Worm (Caenorhabditis elegans) whole organism, L2 larva: ENCODE results near the gene unc-119.

Experiments
- C34F6.9 ChIP-seq: fragments of 150-350 bp; optimal IDR thresholded peaks from 2 replicates; lab custom pipeline; 2014; ENCODE audit warnings: missing biosample characterization, missing genetic modification characterization
- F13H6.1 ChIP-seq: sonication (generic microtip); optimal IDR thresholded peaks from 2 replicates; lab custom pipeline; 2016; ENCODE audit warnings: missing genetic modification characterization, missing compliant biosample characterization
- R02D3.7 ChIP-seq: fragments of 150-350 bp; optimal IDR thresholded peaks from 2 replicates; lab custom pipeline; 2014; ENCODE audit warnings: missing biosample characterization, missing genetic modification characterization
- Y55F3AM.14 ChIP-seq: fragments of 200-800 bp; sonication (Bioruptor generic); optimal IDR thresholded peaks from 2 replicates; lab custom pipeline; 2018; ENCODE audit warnings: mild to moderate bottlenecking, missing genetic modification characterization, missing compliant biosample characterization
- ZK546.5 ChIP-seq: sonication (generic microtip); optimal IDR thresholded peaks from 2 replicates; lab custom pipeline; 2017; ENCODE audit warnings: missing biosample characterization, missing genetic modification characterization
- alr-1 ChIP-seq: fragments of 150-350 bp; optimal IDR thresholded peaks from 2 replicates; lab custom pipeline; 2014; ENCODE audit warnings: missing biosample characterization, missing genetic modification characterization
- aly-2 ChIP-seq: fragments of 150-350 bp; optimal IDR thresholded peaks from 2 replicates; lab custom pipeline; 2014; ENCODE audit warnings: missing biosample characterization, missing genetic modification characterization
- ama-1 ChIP-seq: fragments of 150-350 bp; optimal IDR thresholded peaks from 2 replicates; lab custom pipeline; 2018; ENCODE audit warnings: inconsistent platforms
- ceh-82 ChIP-seq: fragments of 150-350 bp; optimal IDR thresholded peaks from 2 replicates; lab custom pipeline; 2014; ENCODE audit warnings: missing biosample characterization, missing genetic modification characterization
- dmd-4 ChIP-seq: sonication (generic microtip); optimal IDR thresholded peaks from 2 replicates; lab custom pipeline; 2017; ENCODE audit warnings: missing biosample characterization, missing genetic modification characterization
- egl-27 ChIP-seq: sonication (generic microtip); optimal IDR thresholded peaks from 3 replicates; lab custom pipeline; 2017; ENCODE audit warnings: missing biosample characterization, missing genetic modification reagents, missing genetic modification characterization
- elt-1 ChIP-seq: fragments of 150-350 bp; optimal IDR thresholded peaks from 2 replicates; lab custom pipeline; 2014; ENCODE audit warnings: missing biosample characterization, missing genetic modification characterization
- elt-3 ChIP-seq: sonication (generic microtip); optimal IDR thresholded peaks from 2 replicates; lab custom pipeline; 2017; ENCODE audit warnings: missing biosample characterization, missing genetic modification characterization
- fos-1 ChIP-seq: fragments of 150-350 bp; optimal IDR thresholded peaks from 2 replicates; lab custom pipeline; 2014; ENCODE audit warnings: missing biosample characterization, missing genetic modification characterization
- gmeb-1 ChIP-seq: fragments of 150-350 bp; optimal IDR thresholded peaks from 2 replicates; lab custom pipeline; 2014; ENCODE audit warnings: missing biosample characterization, missing genetic modification characterization
- lin-11 ChIP-seq: fragments of 150-350 bp; sonication (generic microtip); optimal IDR thresholded peaks from 2 replicates; lab custom pipeline; 2014; ENCODE audit warnings: missing biosample characterization, missing genetic modification characterization, inconsistent platforms, mixed read lengths
- lin-13 ChIP-seq: fragments of 150-350 bp; optimal IDR thresholded peaks from 2 replicates; lab custom pipeline; 2014; ENCODE audit warnings: missing biosample characterization, missing genetic modification reagents, missing genetic modification characterization
- lin-39 ChIP-seq: fragments of 150-350 bp; optimal IDR thresholded peaks from 2 replicates; lab custom pipeline; 2014; ENCODE audit warnings: missing biosample characterization, missing genetic modification reagents, missing genetic modification characterization
- lsy-2 ChIP-seq, 2 experiments: fragments of 150-350 bp in 1 of 2; sonication (generic microtip) in 1 of 2; optimal IDR thresholded peaks; 2 replicates each; lab custom pipeline; 2014 to 2017; ENCODE audit warnings: missing biosample characterization in 2 of 2, missing genetic modification characterization in 2 of 2
- mab-5 ChIP-seq: fragments of 150-350 bp; optimal IDR thresholded peaks from 2 replicates; lab custom pipeline; 2014; ENCODE audit warnings: missing biosample characterization, missing genetic modification characterization
- mbf-1 ChIP-seq: sonication (generic microtip); optimal IDR thresholded peaks from 2 replicates; lab custom pipeline; 2017; ENCODE audit warnings: missing biosample characterization, missing genetic modification characterization
- mdl-1 ChIP-seq, 2 experiments: fragments of 150-350 bp in 1 of 2; sonication (generic microtip) in 1 of 2; optimal IDR thresholded peaks; 2 replicates each; lab custom pipeline; 2017; ENCODE audit warnings: missing biosample characterization in 2 of 2, missing genetic modification characterization in 2 of 2
- nhr-10 ChIP-seq: sonication (generic microtip); optimal IDR thresholded peaks from 2 replicates; lab custom pipeline; 2017; ENCODE audit warnings: missing biosample characterization, missing genetic modification characterization
- nhr-11 ChIP-seq: fragments of 150-350 bp; optimal IDR thresholded peaks from 2 replicates; lab custom pipeline; 2014; ENCODE audit warnings: missing biosample characterization, missing genetic modification characterization
- nhr-12 ChIP-seq: fragments of 150-350 bp; optimal IDR thresholded peaks from 2 replicates; lab custom pipeline; 2014; ENCODE audit warnings: missing biosample characterization, missing genetic modification characterization
- nhr-129 ChIP-seq: fragments of 150-350 bp; optimal IDR thresholded peaks from 2 replicates; lab custom pipeline; 2014; ENCODE audit warnings: missing biosample characterization, missing genetic modification characterization
- nhr-21 ChIP-seq: fragments of 150-350 bp; optimal IDR thresholded peaks from 2 replicates; lab custom pipeline; 2014; ENCODE audit warnings: missing biosample characterization, missing genetic modification characterization
- nhr-23 ChIP-seq: fragments of 150-350 bp; optimal IDR thresholded peaks from 2 replicates; lab custom pipeline; 2014; ENCODE audit warnings: missing biosample characterization, missing genetic modification reagents, missing genetic modification characterization
- nhr-237 ChIP-seq: fragments of 150-350 bp; optimal IDR thresholded peaks from 2 replicates; lab custom pipeline; 2014; ENCODE audit warnings: missing biosample characterization, missing genetic modification characterization
- nhr-25 ChIP-seq: fragments of 150-350 bp; sonication (generic microtip); optimal IDR thresholded peaks from 3 replicates; lab custom pipeline; 2014; ENCODE audit warnings: missing biosample characterization, missing genetic modification characterization
- nhr-77 ChIP-seq: fragments of 150-350 bp; optimal IDR thresholded peaks from 2 replicates; lab custom pipeline; 2014; ENCODE audit warnings: missing biosample characterization, missing genetic modification characterization
- peb-1 ChIP-seq: fragments of 150-350 bp; optimal IDR thresholded peaks from 2 replicates; lab custom pipeline; 2014; ENCODE audit warnings: missing biosample characterization, missing genetic modification characterization
- sem-4 ChIP-seq: fragments of 150-350 bp; optimal IDR thresholded peaks from 2 replicates; lab custom pipeline; 2014; ENCODE audit warnings: missing biosample characterization, missing genetic modification reagents, missing genetic modification characterization
- skn-1 ChIP-seq: sonication (generic microtip); optimal IDR thresholded peaks from 2 replicates; lab custom pipeline; 2017; ENCODE audit warnings: missing biosample characterization, missing genetic modification characterization
- sma-3 ChIP-seq: sonication (generic microtip); optimal IDR thresholded peaks from 2 replicates; lab custom pipeline; 2016; ENCODE audit warnings: missing genetic modification reagents, missing genetic modification characterization, missing compliant biosample characterization
- sma-9 ChIP-seq, 2 experiments: fragments of 150-350 bp in 1 of 2; sonication (generic microtip) in 1 of 2; optimal IDR thresholded peaks; 2 replicates each; lab custom pipeline; 2014 to 2016; ENCODE audit warnings: missing genetic modification characterization in 2 of 2, mild to moderate bottlenecking in 1 of 2, missing biosample characterization in 1 of 2, missing compliant biosample characterization in 1 of 2, missing genetic modification reagents in 1 of 2, moderate library complexity in 1 of 2
- snpc-4 ChIP-seq: fragments of 150-350 bp; optimal IDR thresholded peaks from 2 replicates; lab custom pipeline; 2014; ENCODE audit warnings: missing biosample characterization, missing genetic modification characterization
- unc-55 ChIP-seq: fragments of 150-350 bp; sonication (generic microtip); optimal IDR thresholded peaks from 3 replicates; lab custom pipeline; 2014; ENCODE audit warnings: missing biosample characterization, missing genetic modification reagents, missing genetic modification characterization
- unc-62 ChIP-seq: fragments of 150-350 bp; optimal IDR thresholded peaks from 2 replicates; lab custom pipeline; 2014; ENCODE audit warnings: missing biosample characterization, missing genetic modification reagents, missing genetic modification characterization
- zag-1 ChIP-seq: fragments of 150-350 bp; optimal IDR thresholded peaks from 2 replicates; lab custom pipeline; 2014; ENCODE audit warnings: missing biosample characterization, missing genetic modification characterization
- ztf-1 ChIP-seq: fragments of 200-800 bp; sonication (Bioruptor generic); conservative IDR thresholded peaks from 2 replicates; pipeline ENCODE4 v1.3.6; 2022; ENCODE audit warnings: missing genetic modification characterization, missing compliant biosample characterization

The unc-119 gene

ce11 chrIII:10906325-10906724, 3.9 kb downstream of the unc-119 start:
- TF ChIP-seq nhr-10 (tag; lab: Kevin White, UChicago) (no peak), ZK546.5 (tag; lab: Kevin White, UChicago) (no peak), skn-1 (tag; lab: Kevin White, UChicago) (no peak), nhr-237 (no peak), aly-2 (no peak), ztf-1 (GFP tag; lab: Robert Waterston, UW) (no peak), egl-27 (tag; lab: Kevin White, UChicago) (no peak), ceh-82 (tag; lab: Kevin White, UChicago) (no peak), nhr-129 (peak; percentile 5), ama-1 (lab: Kevin White, UChicago) (no peak), snpc-4 (tag; lab: Kevin White, UChicago) (no peak), nhr-25 (peak; percentile 54), R02D3.7 (no peak), gmeb-1 (tag; lab: Kevin White, UChicago) (no peak), nhr-23 (tag; lab: Kevin White, UChicago) (no peak), dmd-4 (no peak), elt-1 (tag; lab: Kevin White, UChicago) (no peak), sma-9 (GFP tag; optimal IDR thresholded peaks at IDR 0.05; lab: Kevin White, UChicago) (no peak), sma-9 (tag; optimal IDR thresholded peaks at IDR 0.05; lab: Kevin White, UChicago) (no peak), lin-13 (GFP tag; lab: Kevin White, UChicago) (no peak), Y55F3AM.14 (GFP tag; lab: Kevin White, UChicago) (no peak), C34F6.9 (tag; lab: Kevin White, UChicago) (peak; percentile 18), unc-55 (GFP tag; lab: Kevin White, UChicago) (peak; percentile 22), unc-62 (GFP tag; lab: Kevin White, UChicago) (no peak), mdl-1 (tag; optimal IDR thresholded peaks at IDR 0.05; lab: Kevin White, UChicago) (no peak), fos-1 (tag; lab: Kevin White, UChicago) (no peak)

DNA sequence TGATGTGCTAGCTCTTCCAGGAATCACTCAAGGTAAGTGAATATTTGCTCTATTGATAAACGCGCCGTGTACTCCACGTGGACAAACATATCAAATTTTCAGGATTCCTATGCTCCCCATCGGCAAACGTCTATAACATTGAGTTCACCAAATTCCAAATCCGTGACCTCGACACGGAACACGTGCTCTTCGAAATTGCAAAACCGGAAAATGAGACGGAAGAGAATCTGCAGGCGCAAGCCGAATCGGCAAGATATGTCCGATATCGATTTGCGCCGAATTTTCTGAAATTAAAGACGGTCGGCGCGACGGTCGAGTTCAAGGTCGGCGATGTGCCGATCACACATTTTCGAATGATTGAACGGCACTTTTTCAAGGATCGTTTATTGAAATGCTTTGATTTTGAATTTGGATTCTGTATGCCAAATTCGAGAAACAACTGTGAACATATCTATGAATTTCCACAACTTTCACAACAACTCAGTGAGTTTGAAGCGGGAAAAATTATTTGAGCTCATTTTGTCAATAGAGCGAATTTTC, 5.3 kb downstream of the unc-119 start:
- peak; percentile 83 for TF ChIP-seq gmeb-1 (tag; lab: Kevin White, UChicago)
- peak; percentile 62 for TF ChIP-seq mab-5
- peak; percentile 93 for TF ChIP-seq nhr-25
- no peak for TF ChIP-seq zag-1

ce11 chrIII:10908543-10908942, 6.1 kb downstream of the unc-119 start:
- TF ChIP-seq alr-1 (tag; lab: Kevin White, UChicago), result no peak
- TF ChIP-seq elt-1 (tag; lab: Kevin White, UChicago), result no peak
- TF ChIP-seq nhr-25, result peak; percentile 95
- no peak for TF ChIP-seq peb-1 (tag; lab: Kevin White, UChicago)
- peak; percentile 43 for TF ChIP-seq gmeb-1 (tag; lab: Kevin White, UChicago)

- TF ChIP-seq mbf-1 (no peak), Y55F3AM.14 (GFP tag; lab: Kevin White, UChicago) (no peak), nhr-21 (tag; lab: Kevin White, UChicago) (no peak)
Measured at ce11 chrIII:10909166-10909565, 6.7 kb downstream of the unc-119 start.

ce11 chrIII:10911160-10911559, 8.7 kb downstream of the unc-119 start, which contains the start of gene cut-6:
Gene cut-6, plus strand, starts transcription at chrIII:10911460.
- TF ChIP-seq nhr-10 (tag; lab: Kevin White, UChicago), result no peak
- TF ChIP-seq nhr-21 (tag; lab: Kevin White, UChicago), result no peak

- TF ChIP-seq F13H6.1 (tag; lab: Kevin White, UChicago), result no peak
- no peak for TF ChIP-seq gmeb-1 (tag; lab: Kevin White, UChicago)
- TF ChIP-seq lin-11 (tag; lab: Kevin White, UChicago), result no peak
- TF ChIP-seq nhr-11, result no peak
- TF ChIP-seq sma-3 (GFP tag; lab: Kevin White, UChicago), result no peak
- TF ChIP-seq mdl-1 (tag; optimal IDR thresholded peaks at IDR 0.05; lab: Kevin White, UChicago), result no peak
- TF ChIP-seq nhr-237, result no peak
- no peak for TF ChIP-seq egl-27 (tag; lab: Kevin White, UChicago)
- TF ChIP-seq nhr-21 (tag; lab: Kevin White, UChicago), result no peak
- TF ChIP-seq lsy-2 (tag; optimal IDR thresholded peaks at IDR 0.05; lab: Kevin White, UChicago), result no peak
- TF ChIP-seq dmd-4, result no peak
- TF ChIP-seq nhr-12 (tag; lab: Kevin White, UChicago), result no peak
- no peak for TF ChIP-seq sma-9 (GFP tag; optimal IDR thresholded peaks at IDR 0.05; lab: Kevin White, UChicago)
- no peak for TF ChIP-seq sma-9 (tag; optimal IDR thresholded peaks at IDR 0.05; lab: Kevin White, UChicago)
- no peak for TF ChIP-seq nhr-25
- no peak for TF ChIP-seq unc-62 (GFP tag; lab: Kevin White, UChicago)
- no peak for TF ChIP-seq elt-3 (tag; lab: Kevin White, UChicago)
- TF ChIP-seq nhr-77 (tag; lab: Kevin White, UChicago), result no peak
- no peak for TF ChIP-seq sem-4 (tag; lab: Kevin White, UChicago)
- no peak for TF ChIP-seq lin-39 (tag; lab: Kevin White, UChicago)
- TF ChIP-seq R02D3.7, result no peak
Measured at ce11 chrIII:10914971-10915370, 12.5 kb downstream of the unc-119 start.
